Worm (Caenorhabditis elegans) whole organism, early embryonic: ENCODE results near the gene mocs-1.

Experiments
- ama-1 ChIP-seq: fragments of 150-350 bp; optimal IDR thresholded peaks from 2 replicates; lab custom pipeline; 2014
- ceh-36 ChIP-seq: sonication (generic microtip); optimal IDR thresholded peaks from 2 replicates; lab custom pipeline; 2016; ENCODE audit warnings: missing genetic modification characterization, inconsistent platforms, missing compliant biosample characterization

DNA sequence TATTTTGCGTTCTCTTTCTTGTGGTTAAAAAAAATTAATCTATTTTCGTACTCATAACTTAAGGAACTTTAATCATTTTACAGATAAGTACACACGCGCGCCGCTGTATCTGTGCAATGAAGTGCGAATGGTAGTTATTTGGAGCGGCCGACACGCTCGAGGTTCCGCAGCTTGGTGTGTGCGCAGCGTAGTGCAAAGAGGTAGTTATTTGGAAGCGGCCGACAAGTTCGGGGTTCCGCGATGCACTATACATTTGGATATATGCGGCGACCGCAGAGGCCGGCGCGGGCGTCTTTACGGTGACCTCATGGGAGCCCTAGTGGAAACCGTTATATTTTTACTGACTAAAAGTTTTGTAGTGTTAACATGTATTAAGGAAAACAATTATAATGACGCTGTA is 47.9 kb downstream of the mocs-1 start:
- no peak for TF ChIP-seq ama-1 (lab: Kevin White, UChicago)
- TF ChIP-seq ceh-36: no peak
